Fruit fly (Drosophila melanogaster): ENCODE data around the gene lilli.

DNA sequence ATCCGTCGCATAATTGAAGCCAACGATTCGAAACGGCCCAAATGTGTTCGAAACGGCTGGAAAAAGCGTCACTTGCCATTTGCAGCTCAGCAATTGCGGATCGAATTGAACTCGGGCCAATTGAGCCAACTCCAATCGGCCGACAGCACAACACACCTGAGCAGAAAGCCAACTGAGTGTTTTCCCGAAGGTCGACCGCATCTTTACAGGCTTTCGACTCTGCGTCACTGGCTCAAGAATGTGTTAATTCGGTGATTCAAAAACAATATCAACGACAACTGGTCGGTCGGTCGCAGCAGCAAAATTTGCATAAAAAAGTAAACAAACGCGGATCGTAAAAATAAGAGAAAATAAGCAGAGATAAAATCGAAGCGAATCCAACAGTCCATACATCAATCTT is 45.4 kb upstream of the lilli start:
- TF ChIP-seq CG8478 (optimal IDR thresholded peaks at IDR 0.05) (no peak), CTCF (optimal IDR thresholded peaks at IDR 0.05) (no peak)

Data from S2 (cell line).